Worm (Caenorhabditis elegans) whole organism, early embryonic: ENCODE results near the gene ZC317.2.

ENCODE experiments used
- ama-1 ChIP-seq: fragments of 150-350 bp; optimal IDR thresholded peaks from 2 replicates; lab custom pipeline; 2014
- flt-1 ChIP-seq: fragments of 200-800 bp; sonication (Bioruptor generic); IDR thresholded peaks from 2 replicates; pipeline ENCODE4 v1.3.6; 2022; ENCODE audit warnings: missing genetic modification characterization, missing compliant biosample characterization
- scrt-1 ChIP-seq: fragments of 200-800 bp; sonication (Bioruptor generic); IDR thresholded peaks from 2 replicates; pipeline ENCODE4 v1.3.6; 2022; ENCODE audit warnings: missing genetic modification characterization, missing compliant biosample characterization
- sea-1 ChIP-seq: fragments of 200-800 bp; sonication (Bioruptor generic); conservative IDR thresholded peaks from 2 replicates; pipeline ENCODE4 v1.3.6; 2022; ENCODE audit warnings: missing genetic modification characterization, missing compliant biosample characterization

- TF ChIP-seq ama-1 = no peak
- TF ChIP-seq flt-1 = no peak
- TF ChIP-seq sea-1 = no peak
- TF ChIP-seq scrt-1 (GFP tag; lab: Robert Waterston, UW) = no peak
These were observed 15.9 kb upstream of the ZC317.2 start for ce11 chrV:5444037-5444436.
